Worm (Caenorhabditis elegans) whole organism, L3 larva: ENCODE results near the gene Y5F2A.4.

ENCODE experiments used
- R02D3.7 ChIP-seq: fragments of 150-350 bp; optimal IDR thresholded peaks from 2 replicates; lab custom pipeline; 2014; ENCODE audit warnings: missing biosample characterization, missing genetic modification characterization
- ZK546.5 ChIP-seq: sonication (generic microtip); optimal IDR thresholded peaks from 2 replicates; lab custom pipeline; 2017; ENCODE audit warnings: missing biosample characterization, missing genetic modification characterization
- ceh-82 ChIP-seq: fragments of 150-350 bp; optimal IDR thresholded peaks from 2 replicates; lab custom pipeline; 2014; ENCODE audit warnings: missing biosample characterization, missing genetic modification characterization
- ceh-9 ChIP-seq: sonication (generic microtip); optimal IDR thresholded peaks from 2 replicates; lab custom pipeline; 2018; ENCODE audit warnings: missing biosample characterization, missing genetic modification characterization
- jun-1 ChIP-seq: fragments of 150-350 bp; optimal IDR thresholded peaks from 2 replicates; lab custom pipeline; 2014; ENCODE audit warnings: missing biosample characterization, missing genetic modification reagents, missing genetic modification characterization
- nhr-11 ChIP-seq: fragments of 150-350 bp; optimal IDR thresholded peaks from 2 replicates; lab custom pipeline; 2014; ENCODE audit warnings: missing biosample characterization, missing genetic modification characterization
- nhr-28 ChIP-seq: fragments of 150-350 bp; optimal IDR thresholded peaks from 2 replicates; lab custom pipeline; 2014; ENCODE audit warnings: missing biosample characterization, missing genetic modification characterization
- nhr-43 ChIP-seq: sonication (generic microtip); optimal IDR thresholded peaks from 2 replicates; lab custom pipeline; 2016; ENCODE audit warnings: mild to moderate bottlenecking, missing genetic modification characterization, missing compliant biosample characterization; ENCODE audit not compliant: poor library complexity, severe bottlenecking
- nhr-67 ChIP-seq: fragments of 150-350 bp; optimal IDR thresholded peaks from 2 replicates; lab custom pipeline; 2014; ENCODE audit warnings: missing biosample characterization, missing genetic modification characterization
- pha-4 ChIP-seq: fragments of 150-350 bp; optimal IDR thresholded peaks from 2 replicates; lab custom pipeline; 2014; ENCODE audit warnings: missing biosample characterization, missing genetic modification reagents, missing genetic modification characterization
- skn-1 ChIP-seq: fragments of 150-350 bp; optimal IDR thresholded peaks from 2 replicates; lab custom pipeline; 2014; ENCODE audit warnings: missing biosample characterization, missing genetic modification characterization
- snpc-4 ChIP-seq: fragments of 150-350 bp; optimal IDR thresholded peaks from 2 replicates; lab custom pipeline; 2014; ENCODE audit warnings: missing biosample characterization, missing genetic modification characterization
- zag-1 ChIP-seq: fragments of 150-350 bp; optimal IDR thresholded peaks from 2 replicates; lab custom pipeline; 2014; ENCODE audit warnings: missing biosample characterization, missing genetic modification characterization

- TF ChIP-seq nhr-11 (tag; lab: Kevin White, UChicago) = no peak
- no peak for TF ChIP-seq jun-1 (tag; lab: Kevin White, UChicago)
- no peak for TF ChIP-seq nhr-43 (tag; lab: Kevin White, UChicago)
- TF ChIP-seq nhr-67 (tag; lab: Kevin White, UChicago) = no peak
- no peak for TF ChIP-seq ceh-9 (tag; lab: Kevin White, UChicago)
- TF ChIP-seq zag-1 (tag; lab: Kevin White, UChicago) = no peak
- TF ChIP-seq snpc-4 (tag; lab: Kevin White, UChicago) = no peak
- no peak for TF ChIP-seq ZK546.5
- no peak for TF ChIP-seq R02D3.7 (tag; lab: Kevin White, UChicago)
- TF ChIP-seq nhr-28 (tag; lab: Kevin White, UChicago) = no peak
- TF ChIP-seq ceh-82 = no peak
- no peak for TF ChIP-seq pha-4 (tag; lab: Kevin White, UChicago)
- no peak for TF ChIP-seq skn-1
Measured at ce11 chrIV:11082153-11082552, 3.8 kb upstream of the Y5F2A.4 start, which contains the start of gene let-70.
